Fruit fly (Drosophila melanogaster): ENCODE results near the gene CG4098.

Gene CG4098

dm6 chr3L:16590860-16591259 lies 18.3 kb downstream of the CG4098 start, which contains the start of gene tra (continued):
- TF ChIP-seq nom (GFP tag; optimal IDR thresholded peaks at IDR 0.05): peak; percentile 36
- TF ChIP-seq CG30020 (tag; optimal IDR thresholded peaks at IDR 0.05): peak; percentile 7
- TF ChIP-seq CG3726 (GFP tag; IDR thresholded peaks at IDR 0.05): no peak
- TF ChIP-seq hbn (GFP tag; IDR thresholded peaks at IDR 0.05; ENCODE audit: partially characterized antibody): peak; percentile 53
- TF ChIP-seq bbx (GFP tag; IDR thresholded peaks at IDR 0.05; ENCODE audit: partially characterized antibody): peak; percentile 66
- TF ChIP-seq caup (GFP tag; optimal IDR thresholded peaks at IDR 0.05; ENCODE audit: severe bottlenecking): no peak
- TF ChIP-seq B-H2 (GFP tag; optimal IDR thresholded peaks at IDR 0.05): no peak
- peak; percentile 31 for TF ChIP-seq CG17186 (GFP tag; optimal IDR thresholded peaks at IDR 0.05)
- TF ChIP-seq ato (GFP tag; IDR thresholded peaks at IDR 0.05; ENCODE audit: partially characterized antibody): peak; percentile 15; the same call in 1 of the 2 replicates
- TF ChIP-seq CG4617 (GFP tag; optimal IDR thresholded peaks at IDR 0.05; ENCODE audit: borderline replicate concordance): peak; percentile 75
- TF ChIP-seq HLHmδ (GFP tag; optimal IDR thresholded peaks at IDR 0.05): peak; percentile 1
- peak; percentile 67 for TF ChIP-seq Sry-δ (GFP tag; optimal IDR thresholded peaks at IDR 0.05)
- no peak for TF ChIP-seq Gug (GFP tag; IDR thresholded peaks at IDR 0.05)
- peak; percentile 45 for TF ChIP-seq CG10267 (tag; optimal IDR thresholded peaks at IDR 0.05)
- TF ChIP-seq Myb (GFP tag; optimal IDR thresholded peaks at IDR 0.05): peak; percentile 96
- peak; percentile 83 for TF ChIP-seq Opbp (GFP tag; IDR thresholded peaks at IDR 0.05; ENCODE audit: partially characterized antibody)
- TF ChIP-seq Ets97D (GFP tag; optimal IDR thresholded peaks at IDR 0.05): peak; percentile 33
- peak in 1 of 3 experiments; percentile 47 for TF ChIP-seq Stat92E (GFP tag; optimal IDR thresholded peaks at IDR 0.05)
- TF ChIP-seq CG3995 (GFP tag; optimal IDR thresholded peaks at IDR 0.05): peak; percentile 70
- TF ChIP-seq dm (GFP tag; optimal IDR thresholded peaks at IDR 0.05): peak; percentile 17
- TF ChIP-seq CG10979 (tag; optimal IDR thresholded peaks at IDR 0.05): peak; percentile 4
- peak; percentile 28; the same call in 1 of the 2 replicates for TF ChIP-seq CG2129 (GFP tag; IDR thresholded peaks at IDR 0.05; ENCODE audit: partially characterized antibody)
- peak; percentile 71 for TF ChIP-seq CG1603 (tag; optimal IDR thresholded peaks at IDR 0.05)
- peak; percentile 68 for TF ChIP-seq unc-4 (GFP tag; IDR thresholded peaks at IDR 0.05; ENCODE audit: partially characterized antibody)
- peak; percentile 27 for TF ChIP-seq CG2712 (tag; optimal IDR thresholded peaks at IDR 0.05)
- TF ChIP-seq CG6791 (GFP tag; IDR thresholded peaks at IDR 0.05; ENCODE audit: partially characterized antibody): peak; percentile 70
- TF ChIP-seq ATbp (GFP tag; optimal IDR thresholded peaks at IDR 0.05): no peak
- TF ChIP-seq Dll (GFP tag; IDR thresholded peaks at IDR 0.05; ENCODE audit: partially characterized antibody): peak; percentile 72; the same call in 3 of the 4 replicates
- TF ChIP-seq Sox102F (GFP tag; optimal IDR thresholded peaks at IDR 0.05): no peak
- TF ChIP-seq trem (tag; optimal IDR thresholded peaks at IDR 0.05): peak; percentile 65
- TF ChIP-seq CG15514 (GFP tag; optimal IDR thresholded peaks at IDR 0.05): peak; percentile 42
- TF ChIP-seq tna (GFP tag; IDR thresholded peaks at IDR 0.05; ENCODE audit: partially characterized antibody): peak; percentile 50; the same call in 1 of the 2 replicates
- peak; percentile 57 for TF ChIP-seq Bgb (GFP tag; IDR thresholded peaks at IDR 0.05; ENCODE audit: partially characterized antibody)
- peak; percentile 38; the same call in 1 of the 2 replicates for TF ChIP-seq inv (GFP tag; IDR thresholded peaks at IDR 0.05; ENCODE audit: partially characterized antibody)
- no peak for TF ChIP-seq emc (GFP tag; optimal IDR thresholded peaks at IDR 0.05)
- peak; percentile 88; the same call in 2 of the 4 replicates for TF ChIP-seq chinmo (GFP tag; IDR thresholded peaks at IDR 0.05; ENCODE audit: partially characterized antibody)
- peak; percentile 11 for TF ChIP-seq HmgZ (tag; optimal IDR thresholded peaks at IDR 0.05)
- peak; percentile 60 for TF ChIP-seq CG2116 (GFP tag; optimal IDR thresholded peaks at IDR 0.05)
- TF ChIP-seq insv (GFP tag; optimal IDR thresholded peaks at IDR 0.05): peak in 1 of 2 experiments; percentile 64
- peak; percentile 31 for TF ChIP-seq YL-1 (GFP tag; optimal IDR thresholded peaks at IDR 0.05)
- no peak for TF ChIP-seq CG18476 (GFP tag; optimal IDR thresholded peaks at IDR 0.05)
- TF ChIP-seq CG6683 (GFP tag; optimal IDR thresholded peaks at IDR 0.05): no peak
- TF ChIP-seq knrl (GFP tag; IDR thresholded peaks at IDR 0.05; ENCODE audit: partially characterized antibody): peak; percentile 57; the same call in 2 of the 3 replicates
- peak; percentile 61 for TF ChIP-seq CG16813 (GFP tag; IDR thresholded peaks at IDR 0.05; ENCODE audit: partially characterized antibody)
- no peak for TF ChIP-seq CG12942 (GFP tag; optimal IDR thresholded peaks at IDR 0.05)
- no peak for TF ChIP-seq CG12299 (tag; optimal IDR thresholded peaks at IDR 0.05)
- TF ChIP-seq row (GFP tag; IDR thresholded peaks at IDR 0.05): 0 out of 3 replicates have a peak, but pooled peaks have one; percentile 11
